Worm (Caenorhabditis elegans): ENCODE measurements around the gene dpl-1.

Gene dpl-1

DNA sequence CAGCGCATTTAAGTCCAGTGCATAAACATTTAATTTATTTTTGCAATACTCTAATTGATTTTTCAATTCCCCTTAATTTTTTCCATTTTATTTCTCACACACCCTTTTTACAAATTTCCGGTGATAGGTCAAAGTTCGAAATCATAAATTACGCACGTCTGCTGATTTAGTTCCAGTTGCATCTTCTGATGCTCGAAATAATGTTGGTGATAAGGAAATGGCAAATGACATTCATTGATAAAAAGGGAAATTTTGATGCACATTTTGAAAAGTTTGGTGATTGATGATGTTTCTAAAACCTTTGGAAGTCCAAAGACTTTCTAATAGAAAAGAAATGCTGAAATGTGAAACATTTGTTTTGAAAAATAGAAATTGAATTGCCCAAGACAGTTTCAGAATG, 12.6 kb upstream of the dpl-1 start:
- no peak for TF ChIP-seq lin-11 (tag; optimal IDR thresholded peaks at IDR 0.05)
- TF ChIP-seq lsy-2 (tag; optimal IDR thresholded peaks at IDR 0.05): no peak
- peak; percentile 56 for TF ChIP-seq crh-2 (tag; optimal IDR thresholded peaks at IDR 0.05)
- TF ChIP-seq C34F6.9 (tag; optimal IDR thresholded peaks at IDR 0.05): no peak
- no peak for TF ChIP-seq egl-27 (tag; optimal IDR thresholded peaks at IDR 0.05)
- no peak for TF ChIP-seq mbf-1 (tag; optimal IDR thresholded peaks at IDR 0.05)
- no peak for TF ChIP-seq ztf-4 (tag; optimal IDR thresholded peaks at IDR 0.05)
- TF ChIP-seq lin-39 (tag; optimal IDR thresholded peaks at IDR 0.05): no peak
- no peak for TF ChIP-seq ceh-82 (tag; optimal IDR thresholded peaks at IDR 0.05)
- TF ChIP-seq nhr-129 (tag; optimal IDR thresholded peaks at IDR 0.05): peak; percentile 70
- no peak for TF ChIP-seq ceh-16 (tag; optimal IDR thresholded peaks at IDR 0.05)
- peak; percentile 97 for TF ChIP-seq fos-1 (tag; optimal IDR thresholded peaks at IDR 0.05)
- no peak for TF ChIP-seq sem-4 (tag; optimal IDR thresholded peaks at IDR 0.05)
- no peak for TF ChIP-seq zag-1 (tag; optimal IDR thresholded peaks at IDR 0.05)
- TF ChIP-seq R02D3.7 (tag; optimal IDR thresholded peaks at IDR 0.05): no peak
- TF ChIP-seq sma-9 (GFP tag; optimal IDR thresholded peaks at IDR 0.05): peak; percentile 77
- no peak for TF ChIP-seq sma-9 (tag; optimal IDR thresholded peaks at IDR 0.05)
- no peak for TF ChIP-seq sma-3 (GFP tag; optimal IDR thresholded peaks at IDR 0.05)
- no peak for TF ChIP-seq nhr-21 (tag; optimal IDR thresholded peaks at IDR 0.05)
- TF ChIP-seq gmeb-1 (tag; optimal IDR thresholded peaks at IDR 0.05): peak; percentile 1

DNA sequence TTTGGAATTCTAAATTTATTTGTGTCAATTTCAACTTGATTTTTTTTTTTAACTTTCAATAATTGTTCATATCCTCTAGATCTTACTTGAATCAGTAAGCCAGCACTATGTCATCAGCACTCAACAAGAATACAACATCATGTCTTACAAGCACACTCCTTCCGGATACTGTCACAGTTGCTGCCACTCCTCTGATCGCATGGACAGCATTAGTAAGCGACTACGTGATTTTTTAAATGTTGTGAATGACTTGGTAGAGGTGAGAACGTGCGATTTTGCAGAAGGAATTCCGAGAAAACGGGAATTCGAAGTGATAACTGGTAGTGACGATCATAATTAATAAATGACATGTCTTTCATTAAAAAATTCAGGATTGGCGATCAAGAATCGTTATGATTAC, 11.7 kb upstream of the dpl-1 start, which contains the start of gene oac-54:
Gene oac-54, plus strand, starts transcription at position 83 of the 400 bp plus-strand sequence.
- TF ChIP-seq egl-27 (tag; optimal IDR thresholded peaks at IDR 0.05) (no peak), sma-9 (GFP tag; optimal IDR thresholded peaks at IDR 0.05) (no peak), sma-9 (tag; optimal IDR thresholded peaks at IDR 0.05) (no peak), ztf-11 (tag; optimal IDR thresholded peaks at IDR 0.05) (no peak)

DNA sequence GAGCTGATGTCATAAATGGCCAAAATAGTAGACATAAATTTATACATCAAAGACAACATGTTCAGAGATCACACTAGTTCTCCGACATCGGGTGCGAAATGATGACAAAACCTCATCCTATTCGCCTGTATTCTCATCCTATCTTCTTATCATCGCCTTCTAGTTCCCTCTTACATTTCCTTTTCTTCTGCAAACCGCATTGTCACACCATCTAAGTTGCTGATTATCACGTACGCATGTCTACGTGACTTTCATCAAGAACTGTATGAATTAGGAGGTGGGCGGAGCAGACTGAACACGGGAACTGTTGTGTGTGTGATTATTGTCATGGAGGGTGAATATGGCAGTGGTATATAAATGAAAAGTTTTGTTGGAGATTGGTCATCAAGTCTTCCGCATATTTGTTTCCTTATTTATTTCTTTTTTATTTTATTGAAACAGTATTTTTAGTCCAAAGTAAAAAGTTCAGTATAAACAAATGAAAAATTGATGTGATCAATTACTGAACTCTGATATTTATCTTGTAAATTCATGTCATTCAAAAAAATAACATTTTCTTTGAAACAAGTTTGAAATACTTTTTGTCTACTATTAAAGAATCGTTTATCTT, 9.4 kb upstream of the dpl-1 start:
- TF ChIP-seq nhr-12 (tag; optimal IDR thresholded peaks at IDR 0.05) (no peak), skn-1 (tag; optimal IDR thresholded peaks at IDR 0.05) (peak; percentile 72), fos-1 (tag; optimal IDR thresholded peaks at IDR 0.05) (peak; percentile 72), R02D3.7 (tag; optimal IDR thresholded peaks at IDR 0.05) (no peak), nhr-129 (tag; optimal IDR thresholded peaks at IDR 0.05) (peak; percentile 52), egl-27 (tag; optimal IDR thresholded peaks at IDR 0.05) (no peak), nhr-21 (tag; optimal IDR thresholded peaks at IDR 0.05) (peak; percentile 89), C34F6.9 (tag; optimal IDR thresholded peaks at IDR 0.05) (no peak), crh-2 (tag; optimal IDR thresholded peaks at IDR 0.05) (peak; percentile 4), nhr-11 (tag; optimal IDR thresholded peaks at IDR 0.05) (no peak), snpc-4 (tag; optimal IDR thresholded peaks at IDR 0.05) (no peak), gmeb-1 (tag; optimal IDR thresholded peaks at IDR 0.05) (peak; percentile 38), Y55F3AM.14 (GFP tag; optimal IDR thresholded peaks at IDR 0.05) (no peak), lin-13 (GFP tag; optimal IDR thresholded peaks at IDR 0.05) (no peak), nhr-25 (tag; optimal IDR thresholded peaks at IDR 0.05) (peak; percentile 26), sma-3 (GFP tag; optimal IDR thresholded peaks at IDR 0.05) (peak; percentile 85), ceh-16 (tag; optimal IDR thresholded peaks at IDR 0.05) (no peak), blmp-1 (tag; optimal IDR thresholded peaks at IDR 0.05; ENCODE audit: insufficient read depth) (peak; percentile 40), lsy-2 (tag; optimal IDR thresholded peaks at IDR 0.05) (no peak), sma-9 (GFP tag; optimal IDR thresholded peaks at IDR 0.05) (peak; percentile 90), sma-9 (tag; optimal IDR thresholded peaks at IDR 0.05) (no peak)

DNA sequence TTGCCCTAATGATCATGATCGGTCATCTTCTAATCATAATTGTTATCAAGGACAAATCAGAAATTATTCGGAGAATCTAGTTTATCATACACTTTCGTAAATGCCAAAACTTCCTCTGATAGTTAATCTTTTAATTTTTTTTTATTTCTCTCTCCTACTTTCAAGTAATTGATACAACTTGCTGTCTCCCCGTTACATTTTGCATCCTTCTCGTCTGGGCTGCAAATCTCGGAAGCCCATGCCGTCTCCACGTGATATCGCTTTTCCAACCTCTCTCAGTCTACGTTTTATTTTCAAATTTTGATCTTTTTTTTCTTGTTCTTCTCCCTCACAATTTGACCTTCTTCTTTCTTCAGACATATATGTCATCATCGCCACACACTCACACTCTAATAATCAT, 8.7 kb upstream of the dpl-1 start, which contains the start of gene rhy-1:
Gene rhy-1, plus strand, starts transcription at position 357 of the 400 bp plus-strand sequence.
- no peak for TF ChIP-seq nhr-77 (tag; optimal IDR thresholded peaks at IDR 0.05)
- no peak for TF ChIP-seq fos-1 (tag; optimal IDR thresholded peaks at IDR 0.05)
- peak; percentile 1 for TF ChIP-seq blmp-1 (tag; optimal IDR thresholded peaks at IDR 0.05; ENCODE audit: insufficient read depth)
- TF ChIP-seq lin-13 (GFP tag; optimal IDR thresholded peaks at IDR 0.05): no peak
- no peak for TF ChIP-seq nhr-237 (tag; optimal IDR thresholded peaks at IDR 0.05)
- peak; percentile 62 for TF ChIP-seq sma-9 (GFP tag; optimal IDR thresholded peaks at IDR 0.05)
- TF ChIP-seq sma-9 (tag; optimal IDR thresholded peaks at IDR 0.05): no peak
- no peak for TF ChIP-seq mab-5 (tag; optimal IDR thresholded peaks at IDR 0.05)
- peak; percentile 10 for TF ChIP-seq sma-3 (GFP tag; optimal IDR thresholded peaks at IDR 0.05)
- TF ChIP-seq skn-1 (tag; optimal IDR thresholded peaks at IDR 0.05): no peak
- peak; percentile 64 for TF ChIP-seq nhr-25 (tag; optimal IDR thresholded peaks at IDR 0.05)

DNA sequence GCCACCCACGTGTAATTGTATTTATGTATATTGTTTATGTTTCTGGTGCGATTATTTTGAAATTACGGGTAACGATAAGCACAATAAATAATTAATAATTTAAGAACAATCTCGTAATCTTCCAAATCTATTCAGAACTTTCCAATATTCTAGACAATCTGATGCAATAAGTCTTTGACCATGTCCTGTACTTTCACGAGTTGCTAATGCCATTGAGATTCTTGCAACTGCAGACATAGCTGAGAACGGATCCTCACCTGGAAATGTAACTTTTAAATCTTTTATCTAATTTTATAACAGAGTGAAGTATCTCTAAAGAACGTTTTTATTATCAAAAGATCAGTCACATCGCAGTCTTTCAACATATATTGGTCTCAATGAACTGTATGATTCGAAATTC, 6.4 kb upstream of the dpl-1 start:
- TF ChIP-seq blmp-1 (tag; optimal IDR thresholded peaks at IDR 0.05; ENCODE audit: insufficient read depth) (no peak), ama-1 (optimal IDR thresholded peaks at IDR 0.05) (peak; percentile 60), elt-3 (tag; optimal IDR thresholded peaks at IDR 0.05) (no peak)
